Worm (Caenorhabditis elegans) whole organism, L2 larva: ENCODE results near the gene R03E9.2.
A peak's percentile ranks its signal among the peaks of the same experiment; 100 is the strongest.

Experiments used
- C34F6.9 ChIP-seq: fragments of 150-350 bp; optimal IDR thresholded peaks from 2 replicates; lab custom pipeline; 2014; ENCODE audit warnings: missing biosample characterization, missing genetic modification characterization
- F13H6.1 ChIP-seq: sonication (generic microtip); optimal IDR thresholded peaks from 2 replicates; lab custom pipeline; 2016; ENCODE audit warnings: missing genetic modification characterization, missing compliant biosample characterization
- R02D3.7 ChIP-seq: fragments of 150-350 bp; optimal IDR thresholded peaks from 2 replicates; lab custom pipeline; 2014; ENCODE audit warnings: missing biosample characterization, missing genetic modification characterization
- Y55F3AM.14 ChIP-seq: fragments of 200-800 bp; sonication (Bioruptor generic); optimal IDR thresholded peaks from 2 replicates; lab custom pipeline; 2018; ENCODE audit warnings: mild to moderate bottlenecking, missing genetic modification characterization, missing compliant biosample characterization
- ZK546.5 ChIP-seq: sonication (generic microtip); optimal IDR thresholded peaks from 2 replicates; lab custom pipeline; 2017; ENCODE audit warnings: missing biosample characterization, missing genetic modification characterization
- alr-1 ChIP-seq: fragments of 150-350 bp; optimal IDR thresholded peaks from 2 replicates; lab custom pipeline; 2014; ENCODE audit warnings: missing biosample characterization, missing genetic modification characterization
- aly-2 ChIP-seq: fragments of 150-350 bp; optimal IDR thresholded peaks from 2 replicates; lab custom pipeline; 2014; ENCODE audit warnings: missing biosample characterization, missing genetic modification characterization
- ama-1 ChIP-seq: fragments of 150-350 bp; optimal IDR thresholded peaks from 2 replicates; lab custom pipeline; 2018; ENCODE audit warnings: inconsistent platforms
- blmp-1 ChIP-seq: sonication (generic microtip); optimal IDR thresholded peaks from 2 replicates; lab custom pipeline; 2017; ENCODE audit warnings: missing genetic modification characterization, mild to moderate bottlenecking, missing compliant biosample characterization, antibody characterized with exemption, moderate library complexity; ENCODE audit not compliant: insufficient read depth
- ceh-16 ChIP-seq: fragments of 150-350 bp; optimal IDR thresholded peaks from 2 replicates; lab custom pipeline; 2014; ENCODE audit warnings: missing biosample characterization, missing genetic modification characterization
- ceh-82 ChIP-seq: fragments of 150-350 bp; optimal IDR thresholded peaks from 2 replicates; lab custom pipeline; 2014; ENCODE audit warnings: missing biosample characterization, missing genetic modification characterization
- crh-2 ChIP-seq: sonication (generic microtip); optimal IDR thresholded peaks from 2 replicates; lab custom pipeline; 2017; ENCODE audit warnings: missing biosample characterization, missing genetic modification characterization
- dmd-4 ChIP-seq: sonication (generic microtip); optimal IDR thresholded peaks from 2 replicates; lab custom pipeline; 2017; ENCODE audit warnings: missing biosample characterization, missing genetic modification characterization
- egl-27 ChIP-seq: sonication (generic microtip); optimal IDR thresholded peaks from 3 replicates; lab custom pipeline; 2017; ENCODE audit warnings: missing biosample characterization, missing genetic modification reagents, missing genetic modification characterization
- elt-1 ChIP-seq: fragments of 150-350 bp; optimal IDR thresholded peaks from 2 replicates; lab custom pipeline; 2014; ENCODE audit warnings: missing biosample characterization, missing genetic modification characterization
- elt-3 ChIP-seq: sonication (generic microtip); optimal IDR thresholded peaks from 2 replicates; lab custom pipeline; 2017; ENCODE audit warnings: missing biosample characterization, missing genetic modification characterization
- fos-1 ChIP-seq: fragments of 150-350 bp; optimal IDR thresholded peaks from 2 replicates; lab custom pipeline; 2014; ENCODE audit warnings: missing biosample characterization, missing genetic modification characterization
- gmeb-1 ChIP-seq: fragments of 150-350 bp; optimal IDR thresholded peaks from 2 replicates; lab custom pipeline; 2014; ENCODE audit warnings: missing biosample characterization, missing genetic modification characterization
- lin-11 ChIP-seq: fragments of 150-350 bp; sonication (generic microtip); optimal IDR thresholded peaks from 2 replicates; lab custom pipeline; 2014; ENCODE audit warnings: missing biosample characterization, missing genetic modification characterization, inconsistent platforms, mixed read lengths
- lin-13 ChIP-seq: fragments of 150-350 bp; optimal IDR thresholded peaks from 2 replicates; lab custom pipeline; 2014; ENCODE audit warnings: missing biosample characterization, missing genetic modification reagents, missing genetic modification characterization
- lin-39 ChIP-seq: fragments of 150-350 bp; optimal IDR thresholded peaks from 2 replicates; lab custom pipeline; 2014; ENCODE audit warnings: missing biosample characterization, missing genetic modification reagents, missing genetic modification characterization
- lsy-2 ChIP-seq, 2 experiments: fragments of 150-350 bp in 1 of 2; sonication (generic microtip) in 1 of 2; optimal IDR thresholded peaks; 2 replicates each; lab custom pipeline; 2014 to 2017; ENCODE audit warnings: missing biosample characterization in 2 of 2, missing genetic modification characterization in 2 of 2
- mab-5 ChIP-seq: fragments of 150-350 bp; optimal IDR thresholded peaks from 2 replicates; lab custom pipeline; 2014; ENCODE audit warnings: missing biosample characterization, missing genetic modification characterization
- mbf-1 ChIP-seq: sonication (generic microtip); optimal IDR thresholded peaks from 2 replicates; lab custom pipeline; 2017; ENCODE audit warnings: missing biosample characterization, missing genetic modification characterization
- mdl-1 ChIP-seq, 2 experiments: fragments of 150-350 bp in 1 of 2; sonication (generic microtip) in 1 of 2; optimal IDR thresholded peaks; 2 replicates each; lab custom pipeline; 2017; ENCODE audit warnings: missing biosample characterization in 2 of 2, missing genetic modification characterization in 2 of 2
- nhr-10 ChIP-seq: sonication (generic microtip); optimal IDR thresholded peaks from 2 replicates; lab custom pipeline; 2017; ENCODE audit warnings: missing biosample characterization, missing genetic modification characterization
- nhr-11 ChIP-seq: fragments of 150-350 bp; optimal IDR thresholded peaks from 2 replicates; lab custom pipeline; 2014; ENCODE audit warnings: missing biosample characterization, missing genetic modification characterization
- nhr-12 ChIP-seq: fragments of 150-350 bp; optimal IDR thresholded peaks from 2 replicates; lab custom pipeline; 2014; ENCODE audit warnings: missing biosample characterization, missing genetic modification characterization
- nhr-129 ChIP-seq: fragments of 150-350 bp; optimal IDR thresholded peaks from 2 replicates; lab custom pipeline; 2014; ENCODE audit warnings: missing biosample characterization, missing genetic modification characterization
- nhr-21 ChIP-seq: fragments of 150-350 bp; optimal IDR thresholded peaks from 2 replicates; lab custom pipeline; 2014; ENCODE audit warnings: missing biosample characterization, missing genetic modification characterization
- nhr-23 ChIP-seq: fragments of 150-350 bp; optimal IDR thresholded peaks from 2 replicates; lab custom pipeline; 2014; ENCODE audit warnings: missing biosample characterization, missing genetic modification reagents, missing genetic modification characterization
- nhr-237 ChIP-seq: fragments of 150-350 bp; optimal IDR thresholded peaks from 2 replicates; lab custom pipeline; 2014; ENCODE audit warnings: missing biosample characterization, missing genetic modification characterization
- nhr-25 ChIP-seq: fragments of 150-350 bp; sonication (generic microtip); optimal IDR thresholded peaks from 3 replicates; lab custom pipeline; 2014; ENCODE audit warnings: missing biosample characterization, missing genetic modification characterization
- nhr-6 ChIP-seq: fragments of 150-350 bp; optimal IDR thresholded peaks from 2 replicates; lab custom pipeline; 2014; ENCODE audit warnings: missing biosample characterization, missing genetic modification characterization
- nhr-77 ChIP-seq: fragments of 150-350 bp; optimal IDR thresholded peaks from 2 replicates; lab custom pipeline; 2014; ENCODE audit warnings: missing biosample characterization, missing genetic modification characterization
- peb-1 ChIP-seq: fragments of 150-350 bp; optimal IDR thresholded peaks from 2 replicates; lab custom pipeline; 2014; ENCODE audit warnings: missing biosample characterization, missing genetic modification characterization
- sem-4 ChIP-seq: fragments of 150-350 bp; optimal IDR thresholded peaks from 2 replicates; lab custom pipeline; 2014; ENCODE audit warnings: missing biosample characterization, missing genetic modification reagents, missing genetic modification characterization
- skn-1 ChIP-seq: sonication (generic microtip); optimal IDR thresholded peaks from 2 replicates; lab custom pipeline; 2017; ENCODE audit warnings: missing biosample characterization, missing genetic modification characterization
- sma-3 ChIP-seq: sonication (generic microtip); optimal IDR thresholded peaks from 2 replicates; lab custom pipeline; 2016; ENCODE audit warnings: missing genetic modification reagents, missing genetic modification characterization, missing compliant biosample characterization
- sma-9 ChIP-seq, 2 experiments: fragments of 150-350 bp in 1 of 2; sonication (generic microtip) in 1 of 2; optimal IDR thresholded peaks; 2 replicates each; lab custom pipeline; 2014 to 2016; ENCODE audit warnings: missing genetic modification characterization in 2 of 2, mild to moderate bottlenecking in 1 of 2, missing biosample characterization in 1 of 2, missing compliant biosample characterization in 1 of 2, missing genetic modification reagents in 1 of 2, moderate library complexity in 1 of 2
- snpc-4 ChIP-seq: fragments of 150-350 bp; optimal IDR thresholded peaks from 2 replicates; lab custom pipeline; 2014; ENCODE audit warnings: missing biosample characterization, missing genetic modification characterization
- unc-39 ChIP-seq: fragments of 150-350 bp; optimal IDR thresholded peaks from 2 replicates; lab custom pipeline; 2014; ENCODE audit warnings: missing biosample characterization, missing genetic modification characterization
- unc-55 ChIP-seq: fragments of 150-350 bp; sonication (generic microtip); optimal IDR thresholded peaks from 3 replicates; lab custom pipeline; 2014; ENCODE audit warnings: missing biosample characterization, missing genetic modification reagents, missing genetic modification characterization
- unc-62 ChIP-seq: fragments of 150-350 bp; optimal IDR thresholded peaks from 2 replicates; lab custom pipeline; 2014; ENCODE audit warnings: missing biosample characterization, missing genetic modification reagents, missing genetic modification characterization
- zag-1 ChIP-seq: fragments of 150-350 bp; optimal IDR thresholded peaks from 2 replicates; lab custom pipeline; 2014; ENCODE audit warnings: missing biosample characterization, missing genetic modification characterization
- ztf-1 ChIP-seq: fragments of 200-800 bp; sonication (Bioruptor generic); conservative IDR thresholded peaks from 2 replicates; pipeline ENCODE4 v1.3.6; 2022; ENCODE audit warnings: missing genetic modification characterization, missing compliant biosample characterization
- ztf-11 ChIP-seq: sonication (generic microtip); optimal IDR thresholded peaks from 2 replicates; lab custom pipeline; 2017; ENCODE audit warnings: missing biosample characterization, missing genetic modification characterization
- ztf-4 ChIP-seq: fragments of 150-350 bp; optimal IDR thresholded peaks from 2 replicates; lab custom pipeline; 2014; ENCODE audit warnings: missing biosample characterization, missing genetic modification characterization

Gene R03E9.2

ce11 chrX:6761211-6761610, 28.1 kb upstream of the R03E9.2 start:
- TF ChIP-seq Y55F3AM.14 (GFP tag; lab: Kevin White, UChicago) (no peak), elt-1 (no peak), unc-62 (GFP tag; lab: Kevin White, UChicago) (no peak), crh-2 (tag; lab: Kevin White, UChicago) (peak; percentile 57), R02D3.7 (tag; lab: Kevin White, UChicago) (no peak), fos-1 (tag; lab: Kevin White, UChicago) (peak; percentile 61), sma-9 (GFP tag; optimal IDR thresholded peaks at IDR 0.05; lab: Kevin White, UChicago) (peak; percentile 27), sma-9 (tag; optimal IDR thresholded peaks at IDR 0.05; lab: Kevin White, UChicago) (no peak), dmd-4 (tag; lab: Kevin White, UChicago) (no peak), peb-1 (tag; lab: Kevin White, UChicago) (no peak), zag-1 (no peak)

ce11 chrX:6750145-6750544, 17.0 kb upstream of the R03E9.2 start:
- no peak for TF ChIP-seq ama-1 (lab: Kevin White, UChicago)
- no peak for TF ChIP-seq elt-3 (tag; lab: Kevin White, UChicago)
- no peak for TF ChIP-seq ZK546.5
- TF ChIP-seq R02D3.7 (tag; lab: Kevin White, UChicago): no peak
- peak; percentile 73 for TF ChIP-seq nhr-10 (tag; lab: Kevin White, UChicago)
- no peak for TF ChIP-seq skn-1
- peak; percentile 100 for TF ChIP-seq mdl-1 (tag; optimal IDR thresholded peaks at IDR 0.05; lab: Kevin White, UChicago)
- peak; percentile 85 for TF ChIP-seq fos-1 (tag; lab: Kevin White, UChicago)
- peak; percentile 24 for TF ChIP-seq ztf-4 (tag; lab: Kevin White, UChicago)
- peak; percentile 96 for TF ChIP-seq nhr-25 (tag; lab: Kevin White, UChicago)
- no peak for TF ChIP-seq elt-1
- TF ChIP-seq ceh-16 (tag; lab: Kevin White, UChicago): peak; percentile 54
- peak; percentile 95 for TF ChIP-seq egl-27 (tag; lab: Kevin White, UChicago)
- peak; percentile 33 for TF ChIP-seq lin-13 (GFP tag; lab: Kevin White, UChicago)
- TF ChIP-seq aly-2: no peak
- peak; percentile 94 for TF ChIP-seq sma-3 (GFP tag; lab: Kevin White, UChicago)
- TF ChIP-seq unc-39: no peak
- peak; percentile 61 for TF ChIP-seq snpc-4 (tag; lab: Kevin White, UChicago)
- TF ChIP-seq sma-9 (GFP tag; optimal IDR thresholded peaks at IDR 0.05; lab: Kevin White, UChicago): peak; percentile 100
- no peak for TF ChIP-seq sma-9 (tag; optimal IDR thresholded peaks at IDR 0.05; lab: Kevin White, UChicago)
- TF ChIP-seq nhr-237: no peak
- no peak for TF ChIP-seq ztf-11 (tag; lab: Kevin White, UChicago)
- TF ChIP-seq nhr-129 (tag; lab: Kevin White, UChicago): peak; percentile 96
- peak; percentile 71 for TF ChIP-seq C34F6.9 (tag; lab: Kevin White, UChicago)
- TF ChIP-seq nhr-11: no peak
- TF ChIP-seq peb-1 (tag; lab: Kevin White, UChicago): no peak
- TF ChIP-seq nhr-77 (tag; lab: Kevin White, UChicago): peak; percentile 13
- peak; percentile 83 for TF ChIP-seq crh-2 (tag; lab: Kevin White, UChicago)
- peak; percentile 84 for TF ChIP-seq Y55F3AM.14 (GFP tag; lab: Kevin White, UChicago)
- no peak for TF ChIP-seq mbf-1 (tag; lab: Kevin White, UChicago)
- TF ChIP-seq zag-1: no peak
- TF ChIP-seq blmp-1 (tag; lab: Kevin White, UChicago): peak; percentile 79
- no peak for TF ChIP-seq unc-62 (GFP tag; lab: Kevin White, UChicago)
- TF ChIP-seq nhr-23 (tag; lab: Kevin White, UChicago): no peak
- TF ChIP-seq nhr-6 (tag; lab: Kevin White, UChicago): peak; percentile 72
- TF ChIP-seq lsy-2 (tag; optimal IDR thresholded peaks at IDR 0.05; lab: Kevin White, UChicago): peak in 1 of 2 experiments; percentile 79
- TF ChIP-seq ztf-1 (GFP tag; lab: Robert Waterston, UW): no peak
- TF ChIP-seq F13H6.1 (tag; lab: Kevin White, UChicago): peak; percentile 98
- peak; percentile 74 for TF ChIP-seq gmeb-1
- no peak for TF ChIP-seq lin-39 (tag; lab: Kevin White, UChicago)
- TF ChIP-seq mab-5: no peak
- TF ChIP-seq nhr-21 (tag; lab: Kevin White, UChicago): peak; percentile 94
- TF ChIP-seq dmd-4 (tag; lab: Kevin White, UChicago): no peak
- peak; percentile 61 for TF ChIP-seq unc-55 (GFP tag; lab: Kevin White, UChicago)
- TF ChIP-seq ceh-82 (tag; lab: Kevin White, UChicago): no peak
- no peak for TF ChIP-seq nhr-12 (tag; lab: Kevin White, UChicago)
- peak; percentile 51 for TF ChIP-seq alr-1 (tag; lab: Kevin White, UChicago)
- peak; percentile 75 for TF ChIP-seq sem-4
- no peak for TF ChIP-seq lin-11
